Fruit fly (Drosophila melanogaster) whole organism, embryonic: ENCODE data around the gene Eip93F.

Experiments used
- CG11247 ChIP-seq: fragments of 200-800 bp; sonication (Bioruptor generic); IDR thresholded peaks from 2 replicates; pipeline ENCODE4 v1.3.6; 2022; ENCODE audit warnings: missing biosample characterization, missing genetic modification characterization
- CG11723 ChIP-seq: fragments of 200-800 bp; sonication (Bioruptor generic); optimal IDR thresholded peaks from 2 replicates; lab custom pipeline; 2017; ENCODE audit warnings: missing biosample characterization, mild to moderate bottlenecking, missing genetic modification characterization
- CG12071 ChIP-seq: fragments of 200-800 bp; sonication (Bioruptor generic); optimal IDR thresholded peaks from 3 replicates; lab custom pipeline; 2018; ENCODE audit warnings: missing biosample characterization, mild to moderate bottlenecking, missing genetic modification characterization
- CG12155 ChIP-seq: fragments of 200-800 bp; sonication (Bioruptor generic); optimal IDR thresholded peaks from 3 replicates; lab custom pipeline; 2016; ENCODE audit warnings: missing biosample characterization, missing genetic modification characterization
- CG12236 ChIP-seq: fragments of 200-800 bp; sonication (Bioruptor generic); optimal IDR thresholded peaks from 2 replicates; lab custom pipeline; 2016; ENCODE audit warnings: missing biosample characterization, missing genetic modification characterization
- CG14965 ChIP-seq: fragments of 200-800 bp; sonication (Bioruptor generic); optimal IDR thresholded peaks from 2 replicates; lab custom pipeline; 2016; ENCODE audit warnings: missing biosample characterization, missing genetic modification characterization, borderline replicate concordance
- CG16815 ChIP-seq: fragments of 200-800 bp; sonication (Bioruptor generic); optimal IDR thresholded peaks from 3 replicates; lab custom pipeline; 2017; ENCODE audit warnings: missing biosample characterization, mild to moderate bottlenecking, missing genetic modification characterization
- CG17829 ChIP-seq: fragments of 200-800 bp; optimal IDR thresholded peaks from 2 replicates; lab custom pipeline; 2019; ENCODE audit warnings: missing biosample characterization, mild to moderate bottlenecking, missing genetic modification characterization, moderate library complexity
- CG18764 ChIP-seq: fragments of 200-800 bp; sonication (Bioruptor generic); optimal IDR thresholded peaks from 3 replicates; lab custom pipeline; 2016; ENCODE audit warnings: missing biosample characterization, missing genetic modification characterization
- CG2889 ChIP-seq: fragments of 200-800 bp; sonication (Bioruptor generic); IDR thresholded peaks from 3 replicates; pipeline ENCODE4 v1.3.6; 2022; ENCODE audit warnings: missing biosample characterization, missing genetic modification characterization
- CG31388 ChIP-seq: fragments of 200-800 bp; sonication (Bioruptor generic); optimal IDR thresholded peaks from 2 replicates; lab custom pipeline; 2016; ENCODE audit warnings: missing biosample characterization, missing genetic modification characterization
- CG43689 ChIP-seq: fragments of 200-800 bp; sonication (Bioruptor generic); IDR thresholded peaks from 2 replicates; pipeline ENCODE4 v1.3.6; 2022; ENCODE audit warnings: missing biosample characterization, missing genetic modification characterization
- CG4730 ChIP-seq: fragments of 200-800 bp; sonication (Bioruptor generic); IDR thresholded peaks from 2 replicates; pipeline ENCODE4 v1.3.6; 2022; ENCODE audit warnings: missing biosample characterization, missing genetic modification characterization
- CG4820 ChIP-seq: fragments of 200-800 bp; sonication (Bioruptor generic); optimal IDR thresholded peaks from 3 replicates; lab custom pipeline; 2016; ENCODE audit warnings: missing biosample characterization, missing genetic modification characterization
- Camta ChIP-seq: fragments of 200-800 bp; sonication (Bioruptor generic); optimal IDR thresholded peaks from 2 replicates; lab custom pipeline; 2016; ENCODE audit warnings: missing biosample characterization, missing genetic modification characterization
- Chrac-16 ChIP-seq: fragments of 200-800 bp; sonication (Bioruptor generic); optimal IDR thresholded peaks from 3 replicates; lab custom pipeline; 2016; ENCODE audit warnings: missing biosample characterization, missing genetic modification characterization
- D ChIP-seq, 2 experiments: fragments of 200-800 bp in 1 of 2; fragments of >200 bp in 1 of 2; sonication (Bioruptor generic) in 1 of 2; optimal IDR thresholded peaks; 2 replicates in 1 of 2; 3 replicates in 1 of 2; lab custom pipeline; 2017; ENCODE audit warnings: mild to moderate bottlenecking in 1 of 2, missing biosample characterization in 1 of 2, missing genetic modification characterization in 1 of 2, missing genetic modification reagents in 1 of 2
- Drgx ChIP-seq: fragments of 200-800 bp; sonication (Bioruptor generic); IDR thresholded peaks from 2 replicates; pipeline ENCODE4 v1.3.6; 2022; ENCODE audit warnings: missing biosample characterization, missing genetic modification characterization
- E2f1 ChIP-seq: fragments of 200-800 bp; sonication (Bioruptor generic); IDR thresholded peaks from 2 replicates; pipeline ENCODE4 v1.3.6; 2022; ENCODE audit warnings: missing biosample characterization, missing genetic modification characterization
- Gug ChIP-seq: fragments of 200-800 bp; sonication (Bioruptor generic); IDR thresholded peaks from 4 replicates; pipeline ENCODE4 v1.3.6; 2022; ENCODE audit warnings: missing biosample characterization, missing genetic modification characterization
- HHEX ChIP-seq: fragments of 200-800 bp; sonication (Bioruptor generic); optimal IDR thresholded peaks from 3 replicates; lab custom pipeline; 2017; ENCODE audit warnings: missing biosample characterization, mild to moderate bottlenecking, missing genetic modification characterization, missing genetic modification reagents
- MBD-R2 ChIP-seq: fragments of 200-800 bp; sonication (Bioruptor generic); IDR thresholded peaks from 2 replicates; pipeline ENCODE4 v1.3.6; 2022; ENCODE audit warnings: missing biosample characterization, missing genetic modification characterization
- Mad ChIP-seq: fragments of 200-800 bp; sonication (Bioruptor generic); optimal IDR thresholded peaks from 2 replicates; lab custom pipeline; 2016; ENCODE audit warnings: missing biosample characterization, missing genetic modification characterization
- Nf-YB ChIP-seq: fragments of 200-800 bp; sonication (Bioruptor generic); optimal IDR thresholded peaks from 3 replicates; lab custom pipeline; 2019; ENCODE audit warnings: missing biosample characterization, mild to moderate bottlenecking, missing genetic modification characterization, moderate library complexity
- NfI ChIP-seq: fragments of 200-800 bp; sonication (Bioruptor generic); optimal IDR thresholded peaks from 3 replicates; lab custom pipeline; 2018; ENCODE audit warnings: missing biosample characterization, mild to moderate bottlenecking, missing genetic modification characterization, moderate library complexity
- Optix ChIP-seq: fragments of 200-800 bp; sonication (Bioruptor generic); IDR thresholded peaks from 3 replicates; pipeline ENCODE4 v1.3.6; 2022; ENCODE audit warnings: missing biosample characterization, missing genetic modification characterization
- Six4 ChIP-seq: fragments of 200-800 bp; sonication (Bioruptor generic); optimal IDR thresholded peaks from 2 replicates; lab custom pipeline; 2016; ENCODE audit warnings: missing biosample characterization, missing genetic modification characterization
- Sox102F ChIP-seq: fragments of 200-800 bp; sonication (Bioruptor generic); optimal IDR thresholded peaks from 2 replicates; lab custom pipeline; 2018; ENCODE audit warnings: missing biosample characterization, mild to moderate bottlenecking, missing genetic modification characterization, moderate library complexity
- ara ChIP-seq: fragments of 200-800 bp; sonication (Bioruptor generic); IDR thresholded peaks from 2 replicates; pipeline ENCODE4 v1.3.6; 2022; ENCODE audit warnings: missing biosample characterization, missing genetic modification characterization
- ash1 ChIP-seq: fragments of 200-800 bp; sonication (Bioruptor generic); optimal IDR thresholded peaks from 2 replicates; lab custom pipeline; 2018; ENCODE audit warnings: missing biosample characterization, mild to moderate bottlenecking, missing genetic modification characterization
- ato ChIP-seq: fragments of 200-800 bp; sonication (Bioruptor generic); IDR thresholded peaks from 2 replicates; pipeline ENCODE4 v1.3.6; 2022; ENCODE audit warnings: missing biosample characterization, missing genetic modification characterization; ENCODE audit not compliant: partially characterized antibody
- az2 ChIP-seq: fragments of 200-800 bp; sonication (Bioruptor generic); optimal IDR thresholded peaks from 3 replicates; lab custom pipeline; 2016; ENCODE audit warnings: missing biosample characterization, missing genetic modification characterization
- btn ChIP-seq: fragments of 200-800 bp; sonication (Bioruptor generic); optimal IDR thresholded peaks from 2 replicates; lab custom pipeline; 2016; ENCODE audit warnings: missing biosample characterization, missing genetic modification characterization
- cad ChIP-seq: fragments of >200 bp; optimal IDR thresholded peaks from 2 replicates; lab custom pipeline; 2017; ENCODE audit warnings: missing biosample characterization, missing genetic modification characterization
- ci ChIP-seq: fragments of 200-800 bp; sonication (Bioruptor generic); IDR thresholded peaks from 3 replicates; pipeline ENCODE4 v1.3.6; 2022; ENCODE audit warnings: missing biosample characterization, missing genetic modification characterization
- da ChIP-seq: fragments of 200-800 bp; sonication (Bioruptor generic); optimal IDR thresholded peaks from 2 replicates; lab custom pipeline; 2016; ENCODE audit warnings: missing biosample characterization, missing genetic modification characterization
- disco-r ChIP-seq: fragments of 200-800 bp; sonication (Bioruptor generic); optimal IDR thresholded peaks from 2 replicates; lab custom pipeline; 2016; ENCODE audit warnings: missing biosample characterization, missing genetic modification characterization
- ems ChIP-seq: fragments of 200-800 bp; sonication (Bioruptor generic); optimal IDR thresholded peaks from 3 replicates; lab custom pipeline; 2016; ENCODE audit warnings: missing biosample characterization, missing genetic modification characterization
- exex ChIP-seq: fragments of 200-800 bp; sonication (Bioruptor generic); optimal IDR thresholded peaks from 4 replicates; lab custom pipeline; 2018; ENCODE audit warnings: missing biosample characterization, mild to moderate bottlenecking, missing genetic modification characterization, moderate library complexity
- gt ChIP-seq: fragments of 200-800 bp; sonication (Bioruptor generic); IDR thresholded peaks from 2 replicates; pipeline ENCODE4 v1.3.6; 2022; ENCODE audit warnings: missing biosample characterization, missing genetic modification characterization
- h ChIP-seq: fragments of >200 bp; optimal IDR thresholded peaks from 2 replicates; lab custom pipeline; 2017
- hkb ChIP-seq, 2 experiments: fragments of 200-800 bp in 1 of 2; fragments of >200 bp in 1 of 2; sonication (Bioruptor generic) in 1 of 2; IDR thresholded peaks in 1 of 2; optimal IDR thresholded peaks in 1 of 2; 2 replicates each; pipeline versions ENCODE4 v1.3.6 to Lab custom; 2017 to 2022; ENCODE audit warnings: missing biosample characterization in 1 of 2, missing genetic modification characterization in 1 of 2
- klu ChIP-seq: fragments of 200-800 bp; sonication (Bioruptor generic); IDR thresholded peaks from 2 replicates; pipeline ENCODE4 v1.3.6; 2022; ENCODE audit warnings: missing biosample characterization, missing genetic modification characterization
- pzg ChIP-seq: fragments of 200-800 bp; sonication (Bioruptor generic); optimal IDR thresholded peaks from 3 replicates; lab custom pipeline; 2018; ENCODE audit warnings: missing biosample characterization, mild to moderate bottlenecking, missing genetic modification characterization, moderate library complexity
- repo ChIP-seq: fragments of 200-800 bp; sonication (Bioruptor generic); optimal IDR thresholded peaks from 2 replicates; lab custom pipeline; 2016; ENCODE audit warnings: missing biosample characterization, missing genetic modification characterization
- sc ChIP-seq, 3 experiments: fragments of >200 bp in 2 of 3; fragments of 200-800 bp in 1 of 3; sonication (Bioruptor generic) in 1 of 3; optimal IDR thresholded peaks; 2 replicates in 2 of 3; 3 replicates in 1 of 3; lab custom pipeline; 2017; ENCODE audit warnings: mild to moderate bottlenecking in 1 of 3, missing biosample characterization in 1 of 3, missing genetic modification characterization in 1 of 3, missing genetic modification reagents in 1 of 3
- tap ChIP-seq: fragments of 200-800 bp; optimal IDR thresholded peaks from 3 replicates; lab custom pipeline; 2019; ENCODE audit warnings: missing biosample characterization, mild to moderate bottlenecking, missing genetic modification characterization, moderate library complexity
- tna ChIP-seq: fragments of 200-800 bp; sonication (Bioruptor generic); IDR thresholded peaks from 2 replicates; pipeline ENCODE4 v1.3.6; 2022; ENCODE audit warnings: missing biosample characterization, missing genetic modification characterization; ENCODE audit not compliant: partially characterized antibody

Gene Eip93F

dm6 chr3R:22049134-22049796 is 100.4 kb downstream of the Eip93F start (continued):
- TF ChIP-seq hkb (optimal IDR thresholded peaks at IDR 0.05; lab: Kevin White, UChicago) (no peak), hkb (GFP tag; IDR thresholded peaks at IDR 0.05; lab: Robert Waterston, UW) (peak; percentile 87), ato (GFP tag; lab: Robert Waterston, UW) (no peak), HHEX (GFP tag; lab: Kevin White, UChicago) (peak; percentile 84), D (optimal IDR thresholded peaks at IDR 0.05; lab: Kevin White, UChicago) (no peak), D (GFP tag; optimal IDR thresholded peaks at IDR 0.05; lab: Kevin White, UChicago) (peak; percentile 75), da (GFP tag; lab: Kevin White, UChicago) (peak; percentile 73), CG31388 (peak; percentile 51), Six4 (peak; percentile 73), Gug (GFP tag; lab: Robert Waterston, UW) (peak; percentile 70), cad (GFP tag; lab: Kevin White, UChicago) (no peak), tap (tag; lab: Kevin White, UChicago) (peak; percentile 80), E2f1 (GFP tag; lab: Robert Waterston, UW) (peak; percentile 82), btn (GFP tag; lab: Kevin White, UChicago) (peak; percentile 30), ems (GFP tag; lab: Kevin White, UChicago) (peak; percentile 58), CG12071 (GFP tag; lab: Kevin White, UChicago) (peak; percentile 80), CG2889 (peak; percentile 46; the same call in 2 of the 3 replicates), gt (GFP tag; lab: Robert Waterston, UW) (peak; percentile 15; the same call in 1 of the 2 replicates), Camta (GFP tag; lab: Kevin White, UChicago) (peak; percentile 69), sc (optimal IDR thresholded peaks at IDR 0.05; lab: Kevin White, UChicago) (no peak), sc (GFP tag; optimal IDR thresholded peaks at IDR 0.05; lab: Kevin White, UChicago) (peak; percentile 66), Chrac-16 (GFP tag; lab: Kevin White, UChicago) (peak; percentile 69), CG11723 (peak; percentile 63), CG4730 (peak; percentile 77), CG14965 (peak; percentile 32), CG17829 (peak; percentile 84), tna (no peak), MBD-R2 (GFP tag; lab: Robert Waterston, UW) (peak; percentile 54; the same call in 1 of the 2 replicates), ash1 (no peak), Optix (GFP tag; lab: Robert Waterston, UW) (peak; percentile 74; the same call in 2 of the 3 replicates), CG16815 (peak; percentile 65), CG11247 (GFP tag; lab: Robert Waterston, UW) (peak; percentile 66), ara (GFP tag; lab: Robert Waterston, UW) (peak; percentile 74; the same call in 1 of the 2 replicates), h (lab: Kevin White, UChicago) (no peak), CG18764 (GFP tag; lab: Kevin White, UChicago) (peak; percentile 55), Sox102F (GFP tag; lab: Kevin White, UChicago) (peak; percentile 86), Mad (peak; percentile 52), exex (tag; lab: Kevin White, UChicago) (peak; percentile 38), ci (GFP tag; lab: Robert Waterston, UW) (peak; percentile 94), repo (GFP tag; lab: Kevin White, UChicago) (peak; percentile 45), Nf-YB (GFP tag; lab: Kevin White, UChicago) (peak; percentile 21), klu (GFP tag; lab: Robert Waterston, UW) (peak; percentile 66), CG12236 (GFP tag; lab: Kevin White, UChicago) (peak; percentile 66), disco-r (GFP tag; lab: Kevin White, UChicago) (peak; percentile 66), NfI (GFP tag; lab: Kevin White, UChicago) (peak; percentile 72), Drgx (GFP tag; lab: Robert Waterston, UW) (peak; percentile 85), CG12155 (GFP tag; lab: Kevin White, UChicago) (peak; percentile 66), CG4820 (GFP tag; lab: Kevin White, UChicago) (peak; percentile 63), pzg (no peak), az2 (peak; percentile 79), CG43689 (peak; percentile 67)
